Fruit fly (Drosophila melanogaster) whole organism, pupa: Measurements from ENCODE around the gene CG2225.

Source experiments
- CG10348 ChIP-seq: fragments of 200-800 bp; sonication (Bioruptor generic); IDR thresholded peaks from 2 replicates; pipeline ENCODE4 v1.3.6; 2022; ENCODE audit warnings: missing biosample characterization, missing genetic modification characterization
- CG12605 ChIP-seq: fragments of 200-800 bp; sonication (Bioruptor generic); IDR thresholded peaks from 2 replicates; pipeline ENCODE4 v1.3.6; 2022; ENCODE audit warnings: missing biosample characterization, missing genetic modification characterization
- CG13204 ChIP-seq: fragments of 200-800 bp; sonication (Bioruptor generic); optimal IDR thresholded peaks from 2 replicates; lab custom pipeline; 2018; ENCODE audit warnings: missing biosample characterization, mild to moderate bottlenecking, missing genetic modification characterization, moderate library complexity
- CG8159 ChIP-seq: fragments of 200-800 bp; sonication (Bioruptor generic); optimal IDR thresholded peaks from 3 replicates; lab custom pipeline; 2018; ENCODE audit warnings: missing biosample characterization, mild to moderate bottlenecking, missing genetic modification characterization, moderate library complexity
- EcR ChIP-seq: fragments of 200-800 bp; sonication (Bioruptor generic); optimal IDR thresholded peaks from 3 replicates; lab custom pipeline; 2019; ENCODE audit warnings: missing biosample characterization, missing genetic modification characterization, mild to moderate bottlenecking, moderate library complexity, missing genetic modification reagents
- Ets98B ChIP-seq: fragments of 200-800 bp; sonication (Bioruptor generic); IDR thresholded peaks from 2 replicates; pipeline ENCODE4 v1.3.6; 2022; ENCODE audit warnings: missing biosample characterization, missing genetic modification characterization

DNA sequence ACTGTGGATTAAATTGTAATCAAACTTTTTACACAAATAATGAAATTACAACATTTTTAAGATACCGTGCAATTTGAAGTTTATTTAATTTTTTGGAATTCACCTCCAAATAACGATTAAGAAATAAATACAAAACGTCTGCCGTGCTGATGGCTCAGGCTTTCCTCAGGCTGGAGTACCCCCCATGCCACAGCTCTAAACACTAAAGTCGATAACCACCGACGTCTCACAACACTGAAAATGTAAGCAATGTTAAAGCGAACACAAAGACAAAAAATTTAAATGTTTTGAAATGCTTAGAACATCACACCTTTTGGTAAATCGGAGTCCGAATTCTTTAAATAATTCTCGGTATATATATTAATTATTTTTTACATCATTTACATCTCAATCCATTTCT is 19.9 kb downstream of the CG2225 start:
- TF ChIP-seq CG8159 (tag; lab: Kevin White, UChicago) (no peak), CG13204 (no peak), EcR (GFP tag; lab: Kevin White, UChicago) (no peak), CG10348 (GFP tag; lab: Robert Waterston, UW) (no peak), Ets98B (GFP tag; lab: Robert Waterston, UW) (no peak), CG12605 (GFP tag; lab: Robert Waterston, UW) (no peak)
